Worm (Caenorhabditis elegans) whole organism, L4 larva: ENCODE results near the gene srsx-17.

Experiments used
- F10B5.3 ChIP-seq: sonication (generic microtip); optimal IDR thresholded peaks from 2 replicates; lab custom pipeline; 2016; ENCODE audit warnings: mild to moderate bottlenecking, missing genetic modification characterization, missing compliant biosample characterization
- F37D6.2 ChIP-seq: sonication (generic microtip); optimal IDR thresholded peaks from 2 replicates; lab custom pipeline; 2016; ENCODE audit warnings: mild to moderate bottlenecking, missing genetic modification characterization, missing compliant biosample characterization
- Y48G9A.11 ChIP-seq: fragments of 200-800 bp; sonication (Bioruptor generic); IDR thresholded peaks from 2 replicates; pipeline ENCODE4 v1.3.6; 2022; ENCODE audit warnings: missing genetic modification reagents, missing genetic modification characterization, missing compliant biosample characterization
- attf-4 ChIP-seq: sonication (generic microtip); optimal IDR thresholded peaks from 3 replicates; lab custom pipeline; 2017; ENCODE audit warnings: missing biosample characterization, missing genetic modification characterization
- ceh-28 ChIP-seq: fragments of 150-350 bp; optimal IDR thresholded peaks from 2 replicates; lab custom pipeline; 2014; ENCODE audit warnings: missing biosample characterization, missing genetic modification reagents, missing genetic modification characterization
- ceh-44 ChIP-seq: fragments of 200-800 bp; sonication (Bioruptor generic); IDR thresholded peaks from 2 replicates; pipeline ENCODE4 v1.3.6; 2022; ENCODE audit warnings: missing genetic modification reagents, missing genetic modification characterization, missing compliant biosample characterization
- ceh-82 ChIP-seq: sonication (generic microtip); optimal IDR thresholded peaks from 2 replicates; lab custom pipeline; 2017; ENCODE audit warnings: missing biosample characterization, missing genetic modification characterization
- cey-2 ChIP-seq: sonication (generic microtip); optimal IDR thresholded peaks from 3 replicates; lab custom pipeline; 2017; ENCODE audit warnings: missing genetic modification characterization, mild to moderate bottlenecking, missing compliant biosample characterization, antibody characterized with exemption, borderline replicate concordance; ENCODE audit not compliant: insufficient read depth
- daf-12 ChIP-seq: fragments of 150-350 bp; optimal IDR thresholded peaks from 2 replicates; lab custom pipeline; 2014; ENCODE audit warnings: missing biosample characterization, missing genetic modification reagents, missing genetic modification characterization
- daf-19 ChIP-seq: fragments of 200-800 bp; sonication (Bioruptor generic); conservative IDR thresholded peaks from 2 replicates; pipeline ENCODE4 v1.3.6; 2022; ENCODE audit warnings: missing genetic modification characterization, missing compliant biosample characterization
- dmd-6 ChIP-seq: fragments of 200-800 bp; sonication (Bioruptor generic); IDR thresholded peaks from 2 replicates; pipeline ENCODE4 v1.3.6; 2022; ENCODE audit warnings: missing genetic modification reagents, missing genetic modification characterization, missing compliant biosample characterization
- duxl-1 ChIP-seq: sonication (generic microtip); optimal IDR thresholded peaks from 2 replicates; lab custom pipeline; 2016; ENCODE audit warnings: mild to moderate bottlenecking, missing genetic modification characterization, moderate library complexity, missing compliant biosample characterization; ENCODE audit not compliant: poor library complexity
- egl-27 ChIP-seq: sonication (generic microtip); optimal IDR thresholded peaks from 3 replicates; lab custom pipeline; 2017; ENCODE audit warnings: missing biosample characterization, missing genetic modification reagents, missing genetic modification characterization
- egl-43 ChIP-seq: fragments of 200-800 bp; sonication (Bioruptor generic); IDR thresholded peaks from 2 replicates; pipeline ENCODE4 v1.3.6; 2022; ENCODE audit warnings: missing genetic modification reagents, missing genetic modification characterization, missing compliant biosample characterization
- gei-8 ChIP-seq: fragments of 200-800 bp; sonication (Bioruptor generic); optimal IDR thresholded peaks from 2 replicates; lab custom pipeline; 2018; ENCODE audit warnings: mild to moderate bottlenecking, missing genetic modification characterization, missing compliant biosample characterization
- hlh-30 ChIP-seq: sonication (generic microtip); optimal IDR thresholded peaks from 2 replicates; lab custom pipeline; 2017; ENCODE audit warnings: antibody characterized with exemption, mild to moderate bottlenecking, missing genetic modification characterization, missing compliant biosample characterization; ENCODE audit not compliant: insufficient read depth
- hmg-1.1 ChIP-seq: fragments of 200-800 bp; sonication (Bioruptor generic); IDR thresholded peaks from 2 replicates; pipeline ENCODE4 v1.3.6; 2022; ENCODE audit warnings: missing genetic modification reagents, missing genetic modification characterization, missing compliant biosample characterization
- lin-38 ChIP-seq: fragments of 200-800 bp; sonication (Bioruptor generic); IDR thresholded peaks from 2 replicates; pipeline ENCODE4 v1.3.6; 2022; ENCODE audit warnings: missing genetic modification reagents, missing genetic modification characterization, missing compliant biosample characterization
- lin-39 ChIP-seq: fragments of 150-350 bp; optimal IDR thresholded peaks from 2 replicates; lab custom pipeline; 2014; ENCODE audit warnings: missing biosample characterization, missing genetic modification reagents, missing genetic modification characterization
- lir-3 ChIP-seq: sonication (generic microtip); optimal IDR thresholded peaks from 2 replicates; lab custom pipeline; 2016; ENCODE audit warnings: mild to moderate bottlenecking, missing genetic modification characterization, missing compliant biosample characterization
- madf-9 ChIP-seq: fragments of 200-800 bp; sonication (Bioruptor generic); conservative IDR thresholded peaks from 2 replicates; pipeline ENCODE4 v1.3.6; 2022; ENCODE audit warnings: missing genetic modification reagents, missing genetic modification characterization, missing compliant biosample characterization
- mdl-1 ChIP-seq, 2 experiments: fragments of 150-350 bp in 1 of 2; sonication (generic microtip) in 1 of 2; optimal IDR thresholded peaks; 2 replicates each; lab custom pipeline; 2014 to 2017; ENCODE audit warnings: missing biosample characterization in 2 of 2, missing genetic modification characterization in 2 of 2
- mes-2 ChIP-seq: sonication (generic microtip); optimal IDR thresholded peaks from 2 replicates; lab custom pipeline; 2016; ENCODE audit warnings: missing genotype, mild to moderate bottlenecking, missing genetic modification characterization, missing compliant biosample characterization; ENCODE audit not compliant: poor library complexity, severe bottlenecking
- nhr-111 ChIP-seq: fragments of 200-800 bp; sonication (Bioruptor generic); optimal IDR thresholded peaks from 2 replicates; lab custom pipeline; 2018; ENCODE audit warnings: mild to moderate bottlenecking, missing genetic modification characterization, missing compliant biosample characterization
- nhr-28 ChIP-seq: fragments of 150-350 bp; optimal IDR thresholded peaks from 2 replicates; lab custom pipeline; 2014; ENCODE audit warnings: missing biosample characterization, missing genetic modification characterization
- nhr-76 ChIP-seq: fragments of 150-350 bp; optimal IDR thresholded peaks from 2 replicates; lab custom pipeline; 2014; ENCODE audit warnings: missing biosample characterization, missing genetic modification characterization
- pqm-1 ChIP-seq: sonication (generic microtip); optimal IDR thresholded peaks from 2 replicates; lab custom pipeline; 2017; ENCODE audit warnings: missing biosample characterization, missing genetic modification characterization
- sdz-12 ChIP-seq: fragments of 200-800 bp; sonication (Bioruptor generic); optimal IDR thresholded peaks from 2 replicates; lab custom pipeline; 2018; ENCODE audit warnings: mild to moderate bottlenecking, missing genetic modification characterization, missing compliant biosample characterization
- skn-1 ChIP-seq: fragments of 150-350 bp; optimal IDR thresholded peaks from 2 replicates; lab custom pipeline; 2014; ENCODE audit warnings: missing biosample characterization, missing genetic modification characterization
- snpc-4 ChIP-seq: fragments of 150-350 bp; optimal IDR thresholded peaks from 2 replicates; lab custom pipeline; 2014; ENCODE audit warnings: missing biosample characterization, missing genetic modification characterization
- spr-1 ChIP-seq: sonication (generic microtip); optimal IDR thresholded peaks from 2 replicates; lab custom pipeline; 2016; ENCODE audit warnings: mild to moderate bottlenecking, missing genetic modification characterization, missing compliant biosample characterization
- tag-97 ChIP-seq: fragments of 200-800 bp; sonication (Bioruptor generic); IDR thresholded peaks from 2 replicates; pipeline ENCODE4 v1.3.6; 2022; ENCODE audit warnings: missing genetic modification characterization, missing compliant biosample characterization
- unc-130 ChIP-seq: sonication (generic microtip); optimal IDR thresholded peaks from 2 replicates; lab custom pipeline; 2016; ENCODE audit warnings: missing genetic modification reagents, missing genetic modification characterization, missing compliant biosample characterization
- unc-62 ChIP-seq, 3 experiments: fragments of 150-350 bp in 1 of 3; sonication (generic microtip); optimal IDR thresholded peaks in 2 of 3; peaks in 1 of 3; 1 replicate in 1 of 3; 2 replicates in 2 of 3; lab custom pipeline; 2014 to 2017; ENCODE audit warnings: missing biosample characterization in 3 of 3, missing genetic modification characterization in 3 of 3, missing genetic modification reagents in 3 of 3, missing genotype in 1 of 3
- vab-7 ChIP-seq: fragments of 200-800 bp; sonication (Bioruptor generic); IDR thresholded peaks from 2 replicates; pipeline ENCODE4 v1.3.6; 2022; ENCODE audit warnings: missing genetic modification reagents, missing genetic modification characterization, missing compliant biosample characterization
- zag-1 ChIP-seq: fragments of 150-350 bp; optimal IDR thresholded peaks from 2 replicates; lab custom pipeline; 2014; ENCODE audit warnings: missing biosample characterization, missing genetic modification characterization
- zip-11 ChIP-seq: fragments of 200-800 bp; sonication (Bioruptor generic); IDR thresholded peaks from 2 replicates; pipeline ENCODE4 v1.3.6; 2022; ENCODE audit warnings: missing genetic modification characterization, missing compliant biosample characterization
- ztf-11 ChIP-seq: fragments of 150-350 bp; optimal IDR thresholded peaks from 2 replicates; lab custom pipeline; 2014; ENCODE audit warnings: missing biosample characterization, missing genetic modification characterization

Gene srsx-17

ce11 chrV:5901833-5902232 is 25.6 kb upstream of the srsx-17 start, which contains the start of gene C04E6.5:
Gene C04E6.5, plus strand, starts transcription at chrV:5902133.
- TF ChIP-seq F10B5.3 (tag; lab: Kevin White, UChicago), result no peak
- no peak for TF ChIP-seq unc-130 (GFP tag; lab: Kevin White, UChicago)
- no peak for TF ChIP-seq dmd-6
- TF ChIP-seq F37D6.2 (tag; lab: Kevin White, UChicago), result no peak
- TF ChIP-seq tag-97 (GFP tag; lab: Robert Waterston, UW), result no peak
- no peak for TF ChIP-seq Y48G9A.11 (GFP tag; lab: Robert Waterston, UW)

DNA sequence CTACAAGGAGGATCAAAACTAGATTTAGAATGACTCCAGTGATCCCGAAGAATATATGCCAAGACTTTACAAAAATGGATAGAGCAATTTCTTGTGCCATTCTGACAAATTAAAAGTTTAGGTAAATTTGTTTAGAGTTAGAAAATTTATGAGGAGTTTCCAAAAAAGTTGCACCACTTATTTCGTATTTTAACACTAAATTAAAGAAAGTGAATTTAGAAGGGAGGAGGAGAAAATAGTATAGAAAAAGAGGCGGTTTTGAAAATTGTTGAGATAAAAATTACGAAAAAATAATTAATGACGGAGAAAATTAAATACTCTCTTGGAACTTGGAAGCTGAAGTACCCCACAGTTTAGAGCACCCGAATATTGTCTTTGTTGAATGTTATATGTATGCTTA is 21.2 kb upstream of the srsx-17 start, which contains the start of gene srd-15:
TSS of gene srd-15 (minus strand) at position 101 of the 400 bp plus-strand sequence.
- no peak for TF ChIP-seq ztf-11 (tag; lab: Kevin White, UChicago)
- no peak for TF ChIP-seq zip-11 (GFP tag; lab: Robert Waterston, UW)
- TF ChIP-seq nhr-111 (GFP tag; lab: Kevin White, UChicago), result no peak
- no peak for TF ChIP-seq ceh-28 (tag; lab: Kevin White, UChicago)
- no peak for TF ChIP-seq F10B5.3 (tag; lab: Kevin White, UChicago)
- no peak for TF ChIP-seq mes-2 (tag; lab: Kevin White, UChicago)
- TF ChIP-seq daf-19 (GFP tag; lab: Robert Waterston, UW), result no peak
- TF ChIP-seq mdl-1 (tag; optimal IDR thresholded peaks at IDR 0.05; lab: Kevin White, UChicago), result no peak
- no peak for TF ChIP-seq egl-27 (tag; lab: Kevin White, UChicago)
- no peak for TF ChIP-seq hmg-1.1 (GFP tag; lab: Robert Waterston, UW)

- TF ChIP-seq sdz-12 (GFP tag; lab: Kevin White, UChicago), result no peak
- no peak for TF ChIP-seq snpc-4 (tag; lab: Kevin White, UChicago)
- TF ChIP-seq attf-4 (tag; lab: Kevin White, UChicago), result no peak
- no peak for TF ChIP-seq nhr-76
- TF ChIP-seq daf-12 (tag; lab: Kevin White, UChicago), result no peak
- no peak for TF ChIP-seq gei-8 (GFP tag; lab: Kevin White, UChicago)
- no peak for TF ChIP-seq hmg-1.1 (GFP tag; lab: Robert Waterston, UW)
- no peak for TF ChIP-seq ztf-11 (tag; lab: Kevin White, UChicago)
- no peak for TF ChIP-seq vab-7 (GFP tag; lab: Robert Waterston, UW)
- no peak for TF ChIP-seq lir-3 (tag; lab: Kevin White, UChicago)
- TF ChIP-seq zag-1 (tag; lab: Kevin White, UChicago), result no peak
- no peak for TF ChIP-seq egl-27 (tag; lab: Kevin White, UChicago)
These were observed 20.4 kb upstream of the srsx-17 start, which contains the start of gene C04E6.4 for ce11 chrV:5907090-5907489. Gene C04E6.4, plus strand, starts transcription at chrV:5907390.

DNA sequence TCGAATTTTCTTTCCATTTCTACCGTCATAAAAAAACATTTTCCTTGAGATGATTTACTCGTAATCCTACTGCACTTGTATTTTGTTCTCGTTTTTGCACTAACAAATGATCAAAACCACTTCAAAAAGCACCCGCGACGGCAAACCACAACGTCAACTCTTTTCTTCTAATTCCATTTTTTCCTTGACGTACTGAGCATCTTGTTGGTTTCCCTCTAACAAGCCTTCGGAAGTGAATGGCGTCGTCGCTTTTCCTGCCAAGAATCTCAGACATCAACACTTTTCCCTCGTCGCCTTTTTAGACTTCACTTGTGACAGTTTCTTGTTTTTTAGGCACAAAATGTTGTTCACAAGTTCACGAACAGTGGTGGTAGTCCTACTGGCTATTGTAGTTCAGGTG is 15.0 kb upstream of the srsx-17 start, which contains the start of gene C04E6.13:
TSS of gene C04E6.13 (plus strand) at position 301 of the 400 bp plus-strand sequence.
- TF ChIP-seq cey-2 (tag; lab: Kevin White, UChicago), result no peak
- TF ChIP-seq unc-62 (GFP tag; optimal IDR thresholded peaks at IDR 0.05 in 1 of 2; lab: Kevin White, UChicago), result peak in 1 of 2 experiments; percentile 15
- TF ChIP-seq unc-62 (tag; optimal IDR thresholded peaks at IDR 0.05; lab: Kevin White, UChicago), result no peak

DNA sequence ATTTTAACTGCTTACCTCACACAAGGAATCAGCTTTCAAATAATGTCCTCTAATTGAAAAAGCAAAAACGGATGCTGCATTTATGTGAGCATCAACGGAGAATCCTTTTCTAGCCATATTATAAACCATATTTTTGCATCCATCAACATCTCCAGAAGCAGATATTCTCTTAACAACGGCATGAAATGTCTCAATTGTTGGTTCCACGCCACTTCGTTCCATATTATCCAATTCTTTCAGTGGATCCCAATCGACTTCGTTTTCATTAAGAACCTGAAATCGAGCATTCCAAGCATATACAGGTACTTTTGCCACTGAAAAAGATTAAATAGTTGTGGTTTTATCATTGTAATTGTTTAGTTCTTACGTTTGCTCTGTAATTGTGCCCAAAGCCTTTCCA is 10.6 kb upstream of the srsx-17 start:
- TF ChIP-seq unc-62 (GFP tag; optimal IDR thresholded peaks at IDR 0.05 in 1 of 2; lab: Kevin White, UChicago), result peak in 1 of 2 experiments; percentile 90
- TF ChIP-seq unc-62 (tag; optimal IDR thresholded peaks at IDR 0.05; lab: Kevin White, UChicago), result no peak
- TF ChIP-seq lin-39 (tag; lab: Kevin White, UChicago), result no peak
- TF ChIP-seq lin-38 (GFP tag; lab: Robert Waterston, UW), result no peak
- TF ChIP-seq, all 104 proteins: peak for 1

DNA sequence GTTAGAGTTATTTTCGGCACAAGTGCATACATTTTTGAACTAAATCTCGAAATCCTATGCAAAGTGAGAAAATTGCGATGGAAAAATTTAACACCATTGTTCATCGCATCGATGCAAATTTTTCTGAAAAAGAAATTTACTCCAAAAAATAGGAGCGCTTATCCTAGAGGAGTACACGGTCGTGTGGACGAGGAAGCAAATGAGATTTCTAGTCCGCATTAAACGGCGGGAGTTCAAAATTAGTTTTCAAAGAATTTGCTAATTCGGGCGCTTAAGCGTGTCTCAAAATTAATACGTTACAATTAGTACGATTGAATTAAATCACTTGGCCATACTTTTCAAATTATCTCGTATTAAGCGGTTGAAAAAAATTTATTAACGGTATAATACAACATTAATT is 9.7 kb upstream of the srsx-17 start, which contains the start of gene lrpr-1:
TSS of gene lrpr-1 (minus strand) at position 185 of the 400 bp plus-strand sequence.
- TF ChIP-seq ceh-44 (GFP tag; lab: Robert Waterston, UW), result 0 out of 2 replicates have a peak, but pooled peaks have one; percentile 18
- TF ChIP-seq pqm-1 (tag; lab: Kevin White, UChicago), result no peak
- TF ChIP-seq tag-97 (GFP tag; lab: Robert Waterston, UW), result peak; percentile 81; the same call in 1 of the 2 replicates
- TF ChIP-seq spr-1, result no peak
- no peak for TF ChIP-seq ceh-82
- TF ChIP-seq egl-43 (GFP tag; lab: Robert Waterston, UW), result no peak
- TF ChIP-seq nhr-111 (GFP tag; lab: Kevin White, UChicago), result no peak
- peak; percentile 85 for TF ChIP-seq madf-9 (GFP tag; lab: Robert Waterston, UW)
- TF ChIP-seq skn-1 (tag; lab: Kevin White, UChicago), result no peak
- TF ChIP-seq nhr-28 (tag; lab: Kevin White, UChicago), result no peak
- no peak for TF ChIP-seq daf-19 (GFP tag; lab: Robert Waterston, UW)
- TF ChIP-seq vab-7 (GFP tag; lab: Robert Waterston, UW), result no peak
- peak; percentile 99 for TF ChIP-seq mes-2 (tag; lab: Kevin White, UChicago)
- peak; percentile 38 for TF ChIP-seq duxl-1
- TF ChIP-seq hlh-30, result peak; percentile 52
- TF ChIP-seq sdz-12 (GFP tag; lab: Kevin White, UChicago), result no peak
- TF ChIP-seq lin-39 (tag; lab: Kevin White, UChicago), result no peak
